Fruit fly (Drosophila melanogaster): ENCODE data around the gene mah.
A peak's percentile ranks its signal among the peaks of the same experiment; 100 is the strongest.

mah gene

dm6 chr3R:24944920-24945853 is 2.2 kb upstream of the mah start, which contains the start of the genes ssh and Nmnat:
Gene ssh, minus strand, starts transcription at chr3R:24944956.
Gene Nmnat, plus strand, starts transcription at chr3R:24945237.
- peak; percentile 72 for TF ChIP-seq CG17801 (GFP tag; optimal IDR thresholded peaks at IDR 0.05; ENCODE audit: partially characterized antibody)

dm6 chr3R:24953152-24953551 is 5.7 kb downstream of the mah start:
- no peak for TF ChIP-seq CG17801 (GFP tag; optimal IDR thresholded peaks at IDR 0.05; ENCODE audit: partially characterized antibody)

- TF ChIP-seq CG17801 (GFP tag; optimal IDR thresholded peaks at IDR 0.05; ENCODE audit: partially characterized antibody) = no peak
Observed at dm6 chr3R:24962470-24962869, 15.0 kb downstream of the mah start.

- no peak for TF ChIP-seq CG17801 (GFP tag; optimal IDR thresholded peaks at IDR 0.05; ENCODE audit: partially characterized antibody)
Observed at dm6 chr3R:24965403-24965802, 18.0 kb downstream of the mah start.

dm6 chr3R:24966578-24966977 is 19.1 kb downstream of the mah start:
- TF ChIP-seq CG17801 (GFP tag; optimal IDR thresholded peaks at IDR 0.05; ENCODE audit: partially characterized antibody) = no peak

- no peak for TF ChIP-seq CG17801 (GFP tag; optimal IDR thresholded peaks at IDR 0.05; ENCODE audit: partially characterized antibody)
Observed at dm6 chr3R:24968015-24968414, 20.6 kb downstream of the mah start.

- TF ChIP-seq CG17801 (GFP tag; optimal IDR thresholded peaks at IDR 0.05; ENCODE audit: partially characterized antibody) = no peak
Observed at dm6 chr3R:24968888-24969287, 21.5 kb downstream of the mah start.

dm6 chr3R:24970323-24971067 is 23.1 kb downstream of the mah start:
- no peak for TF ChIP-seq CG17801 (GFP tag; optimal IDR thresholded peaks at IDR 0.05; ENCODE audit: partially characterized antibody)

dm6 chr3R:24974762-24975432 is 27.5 kb downstream of the mah start:
- TF ChIP-seq CG17801 (GFP tag; optimal IDR thresholded peaks at IDR 0.05; ENCODE audit: partially characterized antibody) = no peak

dm6 chr3R:24976144-24976543 is 28.7 kb downstream of the mah start:
- TF ChIP-seq CG17801 (GFP tag; optimal IDR thresholded peaks at IDR 0.05; ENCODE audit: partially characterized antibody) = no peak

- no peak for TF ChIP-seq CG17801 (GFP tag; optimal IDR thresholded peaks at IDR 0.05; ENCODE audit: partially characterized antibody)
Observed at dm6 chr3R:24983537-24984501, 36.4 kb downstream of the mah start, which contains the start of gene tnc. Gene tnc, plus strand, starts transcription at chr3R:24984384.

dm6 chr3R:24985029-24985685 is 37.7 kb downstream of the mah start:
- TF ChIP-seq CG17801 (GFP tag; optimal IDR thresholded peaks at IDR 0.05; ENCODE audit: partially characterized antibody) = no peak

- TF ChIP-seq CG17801 (GFP tag; optimal IDR thresholded peaks at IDR 0.05; ENCODE audit: partially characterized antibody) = no peak
Observed at dm6 chr3R:24996502-24996901, 49.1 kb downstream of the mah start.

- no peak for TF ChIP-seq CG17801 (GFP tag; optimal IDR thresholded peaks at IDR 0.05; ENCODE audit: partially characterized antibody)
Observed at dm6 chr3R:24997287-24997686, 49.9 kb downstream of the mah start.
